Fruit fly (Drosophila melanogaster) Kc167 (cell line): ENCODE results near the gene CG43739.

Experiments used
- insv ChIP-seq: fragments of >200 bp; optimal IDR thresholded peaks from 3 replicates; lab custom pipeline; 2018; ENCODE audit warnings: missing external identifiers
- psq ChIP-seq: fragments of >200 bp; optimal IDR thresholded peaks from 2 replicates; lab custom pipeline; 2017; ENCODE audit warnings: missing external identifiers

- no peak for TF ChIP-seq insv (lab: Kevin White, UChicago)
- no peak for TF ChIP-seq psq (lab: Kevin White, UChicago)
Observed at dm6 chr2L:20868921-20869320, 49.8 kb downstream of the CG43739 start.
